Worm (Caenorhabditis elegans) whole organism, late embryonic: ENCODE results near the gene npp-24.

ENCODE experiments used
- T23F11.4 ChIP-seq: fragments of 200-800 bp; sonication (Bioruptor generic); optimal IDR thresholded peaks from 2 replicates; lab custom pipeline; 2018; ENCODE audit warnings: mild to moderate bottlenecking, missing genetic modification characterization, missing compliant biosample characterization
- ceh-18 ChIP-seq: sonication (generic microtip); optimal IDR thresholded peaks from 2 replicates; lab custom pipeline; 2016; ENCODE audit warnings: missing genetic modification characterization, missing compliant biosample characterization
- ceh-30 ChIP-seq: fragments of 150-350 bp; optimal IDR thresholded peaks from 2 replicates; lab custom pipeline; 2014; ENCODE audit warnings: missing biosample characterization, missing genetic modification characterization
- ceh-48 ChIP-seq: sonication (generic microtip); optimal IDR thresholded peaks from 2 replicates; lab custom pipeline; 2016; ENCODE audit warnings: missing genetic modification characterization, inconsistent platforms, missing compliant biosample characterization
- dve-1 ChIP-seq: sonication (generic microtip); optimal IDR thresholded peaks from 2 replicates; lab custom pipeline; 2017; ENCODE audit warnings: antibody characterized with exemption, mild to moderate bottlenecking, missing genetic modification characterization, missing compliant biosample characterization
- ets-4 ChIP-seq: sonication (generic microtip); optimal IDR thresholded peaks from 2 replicates; lab custom pipeline; 2016; ENCODE audit warnings: missing genetic modification characterization, missing compliant biosample characterization
- fax-1 ChIP-seq: sonication (generic microtip); optimal IDR thresholded peaks from 2 replicates; lab custom pipeline; 2016; ENCODE audit warnings: missing genotype, missing genetic modification characterization, missing compliant biosample characterization
- fkh-10 ChIP-seq: fragments of 150-350 bp; optimal IDR thresholded peaks from 2 replicates; lab custom pipeline; 2014; ENCODE audit warnings: missing biosample characterization, missing genetic modification reagents, missing genetic modification characterization
- pha-2 ChIP-seq: sonication (generic microtip); optimal IDR thresholded peaks from 2 replicates; lab custom pipeline; 2017; ENCODE audit warnings: mild to moderate bottlenecking, missing genetic modification characterization, missing compliant biosample characterization

DNA sequence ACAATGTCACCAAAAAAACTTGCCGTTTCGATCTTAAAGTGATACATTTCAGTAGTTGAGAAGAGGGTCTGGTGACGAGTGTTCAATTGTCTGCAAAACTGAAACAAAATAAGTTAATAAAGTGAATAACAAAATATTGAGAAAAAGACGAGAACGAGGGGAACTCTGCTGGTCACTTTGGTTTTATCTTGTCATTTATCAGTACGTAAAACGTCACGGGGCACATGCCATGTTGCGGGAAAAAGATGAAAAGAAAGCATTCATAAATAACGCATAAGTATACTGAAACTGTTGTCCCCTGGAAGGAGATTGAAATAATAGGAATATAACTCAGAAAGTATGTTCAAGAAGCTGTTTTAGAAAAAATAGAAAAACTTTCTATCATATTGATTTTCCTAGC is 9.2 kb downstream of the npp-24 start, which contains the start of gene sahd-1:
- TF ChIP-seq fkh-10 (no peak), ceh-30 (no peak), pha-2 (tag; lab: Kevin White, UChicago) (no peak), dve-1 (no peak), T23F11.4 (GFP tag; lab: Kevin White, UChicago) (no peak), ets-4 (no peak), ceh-48 (tag; lab: Kevin White, UChicago) (no peak), ceh-18 (tag; lab: Kevin White, UChicago) (no peak), fax-1 (tag; lab: Kevin White, UChicago) (no peak)
